Fruit fly (Drosophila melanogaster) whole organism, embryonic: Measurements from ENCODE around the gene CG18302.

Experiments
- Adf1 ChIP-seq: fragments of 200-800 bp; sonication (Bioruptor generic); IDR thresholded peaks from 2 replicates; pipeline ENCODE4 v1.3.6; 2022; ENCODE audit warnings: missing biosample characterization, missing genetic modification characterization
- Atf-2 ChIP-seq: fragments of 200-800 bp; sonication (Bioruptor generic); optimal IDR thresholded peaks from 2 replicates; lab custom pipeline; 2016; ENCODE audit warnings: missing biosample characterization, missing genetic modification characterization
- Atf6 ChIP-seq: fragments of 200-800 bp; sonication (Bioruptor generic); IDR thresholded peaks from 2 replicates; pipeline ENCODE4 v1.3.6; 2022; ENCODE audit warnings: missing biosample characterization, missing genetic modification characterization
- BEAF-32 ChIP-seq: fragments of 200-800 bp; sonication (Bioruptor generic); optimal IDR thresholded peaks from 3 replicates; lab custom pipeline; 2017; ENCODE audit warnings: missing biosample characterization, missing genetic modification characterization, mild to moderate bottlenecking, moderate library complexity, missing genetic modification reagents
- C15 ChIP-seq: fragments of 200-800 bp; sonication (Bioruptor generic); IDR thresholded peaks from 3 replicates; pipeline ENCODE4 v1.3.6; 2022; ENCODE audit warnings: missing biosample characterization, missing genetic modification characterization
- CG10431 ChIP-seq: fragments of 200-800 bp; sonication (Bioruptor generic); optimal IDR thresholded peaks from 3 replicates; lab custom pipeline; 2018; ENCODE audit warnings: missing biosample characterization, mild to moderate bottlenecking, missing genetic modification characterization
- CG11456 ChIP-seq: fragments of 200-800 bp; sonication (Bioruptor generic); IDR thresholded peaks from 3 replicates; pipeline ENCODE4 v1.3.6; 2022; ENCODE audit warnings: missing biosample characterization, missing genetic modification characterization
- CG12104 ChIP-seq: fragments of 200-800 bp; sonication (Bioruptor generic); optimal IDR thresholded peaks from 3 replicates; lab custom pipeline; 2016; ENCODE audit warnings: missing biosample characterization, missing genetic modification characterization
- CG12391 ChIP-seq: fragments of 200-800 bp; sonication (Bioruptor generic); optimal IDR thresholded peaks from 3 replicates; lab custom pipeline; 2018; ENCODE audit warnings: missing biosample characterization, mild to moderate bottlenecking, missing genetic modification characterization, moderate library complexity
- CG16815 ChIP-seq: fragments of 200-800 bp; sonication (Bioruptor generic); optimal IDR thresholded peaks from 3 replicates; lab custom pipeline; 2017; ENCODE audit warnings: missing biosample characterization, mild to moderate bottlenecking, missing genetic modification characterization
- CG17612 ChIP-seq: fragments of 200-800 bp; sonication (Bioruptor generic); IDR thresholded peaks from 2 replicates; pipeline ENCODE4 v1.3.6; 2022; ENCODE audit warnings: missing biosample characterization, missing genetic modification characterization
- CG17912 ChIP-seq: fragments of 200-800 bp; sonication (Bioruptor generic); optimal IDR thresholded peaks from 2 replicates; lab custom pipeline; 2018; ENCODE audit warnings: missing biosample characterization, mild to moderate bottlenecking, missing genetic modification characterization
- CG18619 ChIP-seq: fragments of 200-800 bp; sonication (Bioruptor generic); optimal IDR thresholded peaks from 3 replicates; lab custom pipeline; 2017; ENCODE audit warnings: missing biosample characterization, mild to moderate bottlenecking, missing genetic modification characterization
- CG2202 ChIP-seq: fragments of 200-800 bp; sonication (Bioruptor generic); optimal IDR thresholded peaks from 2 replicates; lab custom pipeline; 2018; ENCODE audit warnings: missing biosample characterization, mild to moderate bottlenecking, missing genetic modification characterization
- CG34224 ChIP-seq: fragments of 200-800 bp; sonication (Bioruptor generic); IDR thresholded peaks from 3 replicates; pipeline ENCODE4 v1.3.6; 2022; ENCODE audit warnings: missing biosample characterization, missing genetic modification characterization; ENCODE audit not compliant: partially characterized antibody
- CG6765 ChIP-seq: fragments of 200-800 bp; sonication (Bioruptor generic); optimal IDR thresholded peaks from 3 replicates; lab custom pipeline; 2017; ENCODE audit warnings: missing biosample characterization, mild to moderate bottlenecking, missing genetic modification characterization
- CG6791 ChIP-seq: fragments of 200-800 bp; sonication (Bioruptor generic); IDR thresholded peaks from 3 replicates; pipeline ENCODE4 v1.3.6; 2022; ENCODE audit warnings: missing biosample characterization, missing genetic modification characterization; ENCODE audit not compliant: partially characterized antibody
- CG8388 ChIP-seq: fragments of 200-800 bp; sonication (Bioruptor generic); optimal IDR thresholded peaks from 2 replicates; lab custom pipeline; 2019; ENCODE audit warnings: missing biosample characterization, mild to moderate bottlenecking, missing genetic modification characterization, moderate library complexity
- CG9215 ChIP-seq: fragments of 200-800 bp; sonication (Bioruptor generic); IDR thresholded peaks from 2 replicates; pipeline ENCODE4 v1.3.6; 2022; ENCODE audit warnings: missing biosample characterization, missing genetic modification characterization
- CG9437 ChIP-seq: fragments of 200-800 bp; sonication (Bioruptor generic); optimal IDR thresholded peaks from 2 replicates; lab custom pipeline; 2018; ENCODE audit warnings: missing biosample characterization, mild to moderate bottlenecking, missing genetic modification characterization
- CG9727 ChIP-seq: fragments of 200-800 bp; sonication (Bioruptor generic); optimal IDR thresholded peaks from 3 replicates; lab custom pipeline; 2017; ENCODE audit warnings: missing biosample characterization, mild to moderate bottlenecking, missing genetic modification characterization
- Dip2 ChIP-seq: fragments of 200-800 bp; sonication (Bioruptor generic); IDR thresholded peaks from 2 replicates; pipeline ENCODE4 v1.3.6; 2022; ENCODE audit warnings: missing biosample characterization, missing genetic modification characterization
- Ets65A ChIP-seq: fragments of 200-800 bp; sonication (Bioruptor generic); peaks from one replicate; lab custom pipeline; 2016; ENCODE audit warnings: missing biosample characterization, missing genetic modification characterization
- HLH54F ChIP-seq: fragments of 200-800 bp; sonication (Bioruptor generic); optimal IDR thresholded peaks from 3 replicates; lab custom pipeline; 2016; ENCODE audit warnings: missing biosample characterization, missing genetic modification characterization
- HmgZ ChIP-seq: fragments of 200-800 bp; sonication (Bioruptor generic); optimal IDR thresholded peaks from 2 replicates; lab custom pipeline; 2018; ENCODE audit warnings: missing biosample characterization, mild to moderate bottlenecking, missing genetic modification characterization
- Hr78 ChIP-seq, 2 experiments: fragments of 200-800 bp in 1 of 2; fragments of >200 bp in 1 of 2; sonication (Bioruptor generic) in 1 of 2; optimal IDR thresholded peaks; 2 replicates each; lab custom pipeline; 2017 to 2019; ENCODE audit warnings: missing biosample characterization in 2 of 2, missing genetic modification characterization in 2 of 2, mild to moderate bottlenecking in 1 of 2, moderate library complexity in 1 of 2
- Hsf ChIP-seq: fragments of 200-800 bp; sonication (Bioruptor generic); optimal IDR thresholded peaks from 3 replicates; lab custom pipeline; 2016; ENCODE audit warnings: missing biosample characterization, missing genetic modification characterization
- Kr ChIP-seq: fragments of 200-800 bp; sonication (Bioruptor generic); optimal IDR thresholded peaks from 2 replicates; lab custom pipeline; 2017; ENCODE audit warnings: missing biosample characterization, mild to moderate bottlenecking, missing genetic modification characterization
- Max ChIP-seq: fragments of 200-800 bp; sonication (Bioruptor generic); optimal IDR thresholded peaks from 2 replicates; lab custom pipeline; 2016; ENCODE audit warnings: missing biosample characterization, mild to moderate bottlenecking, missing genetic modification characterization
- NC2β ChIP-seq: fragments of 200-800 bp; sonication (Bioruptor generic); optimal IDR thresholded peaks from 2 replicates; lab custom pipeline; 2016; ENCODE audit warnings: missing biosample characterization, missing genetic modification characterization
- Nf-YB ChIP-seq: fragments of 200-800 bp; sonication (Bioruptor generic); optimal IDR thresholded peaks from 3 replicates; lab custom pipeline; 2019; ENCODE audit warnings: missing biosample characterization, mild to moderate bottlenecking, missing genetic modification characterization, moderate library complexity
- Nf-YC ChIP-seq: fragments of 200-800 bp; optimal IDR thresholded peaks from 3 replicates; lab custom pipeline; 2019; ENCODE audit warnings: missing biosample characterization, mild to moderate bottlenecking, missing genetic modification characterization, moderate library complexity
- Scr ChIP-seq: fragments of 200-800 bp; sonication (Bioruptor generic); IDR thresholded peaks from 2 replicates; pipeline ENCODE4 v1.3.6; 2022; ENCODE audit warnings: missing biosample characterization, missing genetic modification characterization; ENCODE audit not compliant: partially characterized antibody
- Xbp1 ChIP-seq: fragments of 200-800 bp; sonication (Bioruptor generic); optimal IDR thresholded peaks from 3 replicates; lab custom pipeline; 2016; ENCODE audit warnings: missing biosample characterization, mild to moderate bottlenecking, missing genetic modification characterization
- amos ChIP-seq: fragments of 200-800 bp; sonication (Bioruptor generic); IDR thresholded peaks from 2 replicates; pipeline ENCODE4 v1.3.6; 2022; ENCODE audit warnings: missing biosample characterization, missing genetic modification characterization; ENCODE audit not compliant: partially characterized antibody
- bbx ChIP-seq: fragments of 200-800 bp; sonication (Bioruptor generic); IDR thresholded peaks from 2 replicates; pipeline ENCODE4 v1.3.6; 2022; ENCODE audit warnings: missing biosample characterization, missing genetic modification characterization; ENCODE audit not compliant: partially characterized antibody
- br ChIP-seq: fragments of >200 bp; optimal IDR thresholded peaks from 2 replicates; lab custom pipeline; 2017
- bsh ChIP-seq, 2 experiments: fragments of 200-800 bp; sonication (Bioruptor generic); optimal IDR thresholded peaks; 2 replicates each; lab custom pipeline; 2017 to 2018; ENCODE audit warnings: mild to moderate bottlenecking in 2 of 2, missing biosample characterization in 2 of 2, missing genetic modification characterization in 2 of 2, moderate library complexity in 1 of 2
- dmrt11E ChIP-seq: fragments of 200-800 bp; sonication (Bioruptor generic); optimal IDR thresholded peaks from 3 replicates; lab custom pipeline; 2018; ENCODE audit warnings: missing biosample characterization, mild to moderate bottlenecking, missing genetic modification characterization, moderate library complexity
- dysf ChIP-seq: fragments of 200-800 bp; sonication (Bioruptor generic); IDR thresholded peaks from 3 replicates; pipeline ENCODE4 v1.3.6; 2022; ENCODE audit warnings: missing biosample characterization, missing genetic modification characterization
- grau ChIP-seq: fragments of 200-800 bp; optimal IDR thresholded peaks from 3 replicates; lab custom pipeline; 2019; ENCODE audit warnings: missing biosample characterization, mild to moderate bottlenecking, missing genetic modification characterization, moderate library complexity
- ham ChIP-seq: fragments of 200-800 bp; sonication (Bioruptor generic); IDR thresholded peaks from 2 replicates; pipeline ENCODE4 v1.3.6; 2022; ENCODE audit warnings: missing biosample characterization, missing genetic modification characterization
- lilli ChIP-seq: fragments of 200-800 bp; sonication (Bioruptor generic); optimal IDR thresholded peaks from 3 replicates; lab custom pipeline; 2016; ENCODE audit warnings: missing biosample characterization, missing genetic modification characterization
- nom ChIP-seq: fragments of 200-800 bp; sonication (Bioruptor generic); optimal IDR thresholded peaks from 2 replicates; lab custom pipeline; 2017; ENCODE audit warnings: missing biosample characterization, missing genetic modification characterization, mild to moderate bottlenecking, moderate library complexity, missing genetic modification reagents
- pho ChIP-seq: fragments of 200-800 bp; sonication (Bioruptor generic); optimal IDR thresholded peaks from 2 replicates; lab custom pipeline; 2016; ENCODE audit warnings: missing biosample characterization, missing genetic modification characterization
- phol ChIP-seq: fragments of 200-800 bp; sonication (Bioruptor generic); optimal IDR thresholded peaks from 3 replicates; lab custom pipeline; 2018; ENCODE audit warnings: missing biosample characterization, mild to moderate bottlenecking, missing genetic modification characterization, moderate library complexity
- schlank ChIP-seq: fragments of 200-800 bp; sonication (Bioruptor generic); optimal IDR thresholded peaks from 2 replicates; lab custom pipeline; 2018; ENCODE audit warnings: missing biosample characterization, mild to moderate bottlenecking, missing genetic modification characterization
- sim ChIP-seq: fragments of 200-800 bp; sonication (Bioruptor generic); IDR thresholded peaks from 2 replicates; pipeline ENCODE4 v1.3.6; 2022; ENCODE audit warnings: missing biosample characterization, missing genetic modification characterization
- slou ChIP-seq: fragments of 200-800 bp; sonication (Bioruptor generic); optimal IDR thresholded peaks from 3 replicates; lab custom pipeline; 2016; ENCODE audit warnings: missing biosample characterization, missing genetic modification characterization
- zf30C ChIP-seq: fragments of 200-800 bp; sonication (Bioruptor generic); optimal IDR thresholded peaks from 3 replicates; lab custom pipeline; 2018; ENCODE audit warnings: missing biosample characterization, mild to moderate bottlenecking, missing genetic modification characterization

Gene CG18302

dm6 chr2L:10519225-10519624 lies 14.9 kb upstream of the CG18302 start (continued):
- TF ChIP-seq CG10431 (GFP tag; lab: Kevin White, UChicago) (no peak), slou (no peak), Adf1 (GFP tag; lab: Robert Waterston, UW) (peak; percentile 26; the same call in 1 of the 2 replicates), BEAF-32 (GFP tag; lab: Kevin White, UChicago) (no peak), schlank (peak; percentile 41), CG17912 (GFP tag; lab: Kevin White, UChicago) (no peak), phol (tag; lab: Kevin White, UChicago) (peak; percentile 47), HmgZ (tag; lab: Kevin White, UChicago) (peak; percentile 37), HLH54F (GFP tag; lab: Kevin White, UChicago) (peak; percentile 17), Nf-YC (tag; lab: Kevin White, UChicago) (no peak), CG17612 (0 out of 2 replicates have a peak, but pooled peaks have one; percentile 18), Hsf (GFP tag; lab: Kevin White, UChicago) (peak; percentile 41), Atf-2 (GFP tag; lab: Kevin White, UChicago) (peak; percentile 36), Atf6 (peak; percentile 79), Kr (GFP tag; lab: Kevin White, UChicago) (no peak), Nf-YB (GFP tag; lab: Kevin White, UChicago) (peak; percentile 18), CG6791 (no peak), CG8388 (GFP tag; lab: Kevin White, UChicago) (peak; percentile 46), zf30C (GFP tag; lab: Kevin White, UChicago) (no peak), bbx (no peak), CG12391 (peak; percentile 61), grau (tag; lab: Kevin White, UChicago) (peak; percentile 71), CG16815 (GFP tag; lab: Kevin White, UChicago) (no peak), CG18619 (GFP tag; lab: Kevin White, UChicago) (peak; percentile 30), CG12104 (peak; percentile 29), Hr78 (GFP tag; optimal IDR thresholded peaks at IDR 0.05; lab: Kevin White, UChicago) (no peak), amos (GFP tag; lab: Robert Waterston, UW) (no peak), sim (GFP tag; lab: Robert Waterston, UW) (0 out of 2 replicates have a peak, but pooled peaks have one; percentile 13), CG9727 (GFP tag; lab: Kevin White, UChicago) (peak; percentile 43), bsh (GFP tag; optimal IDR thresholded peaks at IDR 0.05; lab: Kevin White, UChicago) (peak in 1 of 2 experiments; percentile 52), C15 (GFP tag; lab: Robert Waterston, UW) (no peak), CG2202 (tag; lab: Kevin White, UChicago) (no peak), Max (GFP tag; lab: Kevin White, UChicago) (peak; percentile 22), CG9215 (GFP tag; lab: Robert Waterston, UW) (peak; percentile 27; the same call in 1 of the 2 replicates), NC2β (no peak), CG9437 (no peak), pho (GFP tag; lab: Kevin White, UChicago) (peak; percentile 31), Dip2 (no peak), br (no peak), nom (GFP tag; lab: Kevin White, UChicago) (peak; percentile 49), lilli (GFP tag; lab: Kevin White, UChicago) (peak; percentile 71), Scr (GFP tag; lab: Robert Waterston, UW) (no peak), dmrt11E (tag; lab: Kevin White, UChicago) (no peak), CG6765 (GFP tag; lab: Kevin White, UChicago) (peak; percentile 43), Ets65A (GFP tag; lab: Kevin White, UChicago) (peak; percentile 68), ham (GFP tag; lab: Robert Waterston, UW) (no peak), CG11456 (GFP tag; lab: Robert Waterston, UW) (0 out of 3 replicates have a peak, but pooled peaks have one; percentile 34), Xbp1 (GFP tag; lab: Kevin White, UChicago) (peak; percentile 47), dysf (GFP tag; lab: Robert Waterston, UW) (peak; percentile 82), CG34224 (GFP tag; lab: Robert Waterston, UW) (no peak)
